Worm (Caenorhabditis elegans): ENCODE data around the gene vha-20.

vha-20 gene

DNA sequence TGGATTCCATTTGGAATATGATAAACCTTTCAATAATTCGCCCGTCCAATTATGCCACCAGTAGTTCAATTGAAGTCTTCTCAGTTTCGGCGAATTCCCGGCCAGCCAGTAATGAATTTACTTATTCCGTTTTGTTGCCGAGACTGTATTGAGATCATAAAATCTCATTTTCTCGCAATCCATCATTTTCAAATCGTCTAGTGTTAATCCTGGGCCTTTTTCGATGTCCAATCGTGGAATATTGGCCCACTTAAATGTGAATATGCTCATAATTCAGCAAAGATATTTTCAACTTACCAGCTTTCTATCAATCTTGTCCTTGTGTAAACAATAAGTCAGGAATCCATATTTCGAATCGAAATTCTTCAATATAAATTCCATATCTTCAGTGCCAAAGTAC lies 11.7 kb downstream of the vha-20 start:
- no peak for TF ChIP-seq mel-28 (tag; optimal IDR thresholded peaks at IDR 0.05; ENCODE audit: borderline replicate concordance)
- TF ChIP-seq somi-1 (GFP tag; optimal IDR thresholded peaks at IDR 0.05), result no peak
- no peak for TF ChIP-seq ceh-100 (GFP tag; IDR thresholded peaks at IDR 0.05)
- no peak for TF ChIP-seq zfh-2 (GFP tag; conservative IDR thresholded peaks at IDR 0.05)
- no peak for TF ChIP-seq C06A6.2 (GFP tag; conservative IDR thresholded peaks at IDR 0.05)
- TF ChIP-seq F57A8.1 (GFP tag; optimal IDR thresholded peaks at IDR 0.05), result no peak
- no peak for TF ChIP-seq atf-7 (tag; optimal IDR thresholded peaks at IDR 0.05)
- no peak for TF ChIP-seq nfya-2 (GFP tag; IDR thresholded peaks at IDR 0.05)
- no peak for TF ChIP-seq nhr-80 (tag; optimal IDR thresholded peaks at IDR 0.05)
- no peak for TF ChIP-seq F55B11.4 (tag; optimal IDR thresholded peaks at IDR 0.05; ENCODE audit: borderline replicate concordance, insufficient read depth)
- no peak for TF ChIP-seq athp-1 (tag; optimal IDR thresholded peaks at IDR 0.05)
- no peak for TF ChIP-seq bed-1 (GFP tag; IDR thresholded peaks at IDR 0.05)
- TF ChIP-seq nhr-90 (tag; optimal IDR thresholded peaks at IDR 0.05), result no peak
- TF ChIP-seq gei-17 (GFP tag; optimal IDR thresholded peaks at IDR 0.05), result no peak
- TF ChIP-seq tbp1 (GFP tag; optimal IDR thresholded peaks at IDR 0.05), result no peak
- TF ChIP-seq hrde-1 (tag; optimal IDR thresholded peaks at IDR 0.05; ENCODE audit: borderline replicate concordance), result no peak
- no peak for TF ChIP-seq F49E8.2 (tag; optimal IDR thresholded peaks at IDR 0.05; ENCODE audit: insufficient read depth)

DNA sequence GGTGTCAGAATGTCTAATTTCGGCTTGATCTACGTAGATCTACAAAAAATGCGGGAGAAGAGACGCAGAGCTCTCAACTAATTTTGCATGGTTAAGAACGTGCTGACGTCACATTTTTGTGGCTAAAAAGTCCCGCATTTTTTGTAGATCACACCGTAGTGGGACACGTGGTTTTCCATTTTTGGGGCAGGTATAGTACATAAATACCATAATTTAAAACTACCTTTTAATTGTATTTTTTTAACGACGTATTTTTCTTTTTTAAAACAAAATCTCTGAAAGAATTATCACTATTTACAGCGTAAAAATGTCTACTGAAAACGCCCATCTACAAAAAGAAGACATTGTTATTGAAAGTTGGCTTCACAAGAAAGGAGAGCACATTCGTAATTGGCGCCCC lies 16.9 kb downstream of the vha-20 start, which contains the start of gene akt-2:
akt-2 (plus strand) TSS at position 301 of the 400 bp plus-strand sequence.
- no peak for TF ChIP-seq ceh-27 (GFP tag; optimal IDR thresholded peaks at IDR 0.05)
- TF ChIP-seq repo-1 (tag; optimal IDR thresholded peaks at IDR 0.05), result no peak

DNA sequence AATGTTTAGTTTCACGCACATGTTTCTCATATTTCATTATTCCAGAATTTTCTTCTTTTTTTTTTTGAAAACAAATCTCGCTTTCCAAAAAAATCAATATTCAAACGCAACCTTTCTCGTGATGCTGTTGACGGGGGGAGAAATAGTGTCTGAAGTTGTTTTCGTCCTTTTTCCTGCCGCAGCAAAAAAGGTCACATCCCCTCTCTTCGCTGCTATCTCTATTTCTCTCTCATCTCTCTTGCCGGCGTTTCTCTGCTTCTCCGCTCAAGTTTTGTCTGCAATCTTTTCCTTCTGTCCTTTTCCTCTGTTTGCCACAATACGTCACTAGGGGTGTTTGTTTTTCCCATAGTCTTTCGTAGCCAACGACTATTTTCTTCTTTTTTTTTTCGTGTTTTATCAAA lies 17.6 kb downstream of the vha-20 start:
- TF ChIP-seq egrh-3 (GFP tag; IDR thresholded peaks at IDR 0.05) (peak; percentile 42), snpc-1.1 (tag; optimal IDR thresholded peaks at IDR 0.05; ENCODE audit: insufficient read depth) (no peak), ztf-3 (GFP tag; optimal IDR thresholded peaks at IDR 0.05) (no peak), nhr-90 (tag; optimal IDR thresholded peaks at IDR 0.05) (no peak), somi-1 (GFP tag; optimal IDR thresholded peaks at IDR 0.05) (peak; percentile 68), madf-6 (GFP tag; IDR thresholded peaks at IDR 0.05) (no peak), ekl-4 (GFP tag; IDR thresholded peaks at IDR 0.05) (0 out of 2 replicates have a peak, but pooled peaks have one; percentile 38), snpc-1.3 (tag; optimal IDR thresholded peaks at IDR 0.05; ENCODE audit: insufficient read depth) (no peak), B0019.2 (GFP tag; conservative IDR thresholded peaks at IDR 0.05) (no peak), chd-7 (tag; optimal IDR thresholded peaks at IDR 0.05) (peak; percentile 46), K12H6.12 (tag; optimal IDR thresholded peaks at IDR 0.05) (peak; percentile 84), sptf-2 (GFP tag; optimal IDR thresholded peaks at IDR 0.05) (no peak), madf-10 (tag; optimal IDR thresholded peaks at IDR 0.05) (no peak), snpc-4 (GFP tag; optimal IDR thresholded peaks at IDR 0.05) (peak; percentile 10), snpc-4 (tag; optimal IDR thresholded peaks at IDR 0.05) (peak in 2 of 4 experiments; percentile 26 to 52), pbrm-1 (GFP tag; IDR thresholded peaks at IDR 0.05) (0 out of 2 replicates have a peak, but pooled peaks have one; percentile 51), sdz-38 (tag; optimal IDR thresholded peaks at IDR 0.05) (no peak), lin-40 (tag; optimal IDR thresholded peaks at IDR 0.05) (peak; percentile 81), ztf-6 (GFP tag; IDR thresholded peaks at IDR 0.05) (0 out of 2 replicates have a peak, but pooled peaks have one; percentile 27), Y79H2A.3 (GFP tag; conservative IDR thresholded peaks at IDR 0.05) (no peak), gei-17 (GFP tag; optimal IDR thresholded peaks at IDR 0.05) (peak; percentile 62), hmg-20 (GFP tag; IDR thresholded peaks at IDR 0.05) (no peak), zim-3 (tag; optimal IDR thresholded peaks at IDR 0.05) (no peak), ceh-27 (GFP tag; optimal IDR thresholded peaks at IDR 0.05) (peak; percentile 68), dpff-1 (tag; optimal IDR thresholded peaks at IDR 0.05) (no peak), dox-1 (GFP tag; IDR thresholded peaks at IDR 0.05) (peak; percentile 52; the same call in 1 of the 2 replicates), dpl-1 (GFP tag; optimal IDR thresholded peaks at IDR 0.05) (no peak), mcd-1 (GFP tag; IDR thresholded peaks at IDR 0.05) (peak; percentile 42; the same call in 1 of the 2 replicates), tlf-1 (GFP tag; optimal IDR thresholded peaks at IDR 0.05) (no peak), pha-4 (tag; optimal IDR thresholded peaks at IDR 0.05) (peak; percentile 17)

All from whole organism, young adult.